Fruit fly (Drosophila melanogaster) whole organism, larva: Measurements from ENCODE around the gene RluA-1.

ENCODE experiments used
- noc ChIP-seq: fragments of 200-800 bp; sonication (Bioruptor generic); optimal IDR thresholded peaks from 3 replicates; lab custom pipeline; 2019; ENCODE audit warnings: missing biosample characterization, mild to moderate bottlenecking, missing genetic modification characterization, moderate library complexity

RluA-1 gene

DNA sequence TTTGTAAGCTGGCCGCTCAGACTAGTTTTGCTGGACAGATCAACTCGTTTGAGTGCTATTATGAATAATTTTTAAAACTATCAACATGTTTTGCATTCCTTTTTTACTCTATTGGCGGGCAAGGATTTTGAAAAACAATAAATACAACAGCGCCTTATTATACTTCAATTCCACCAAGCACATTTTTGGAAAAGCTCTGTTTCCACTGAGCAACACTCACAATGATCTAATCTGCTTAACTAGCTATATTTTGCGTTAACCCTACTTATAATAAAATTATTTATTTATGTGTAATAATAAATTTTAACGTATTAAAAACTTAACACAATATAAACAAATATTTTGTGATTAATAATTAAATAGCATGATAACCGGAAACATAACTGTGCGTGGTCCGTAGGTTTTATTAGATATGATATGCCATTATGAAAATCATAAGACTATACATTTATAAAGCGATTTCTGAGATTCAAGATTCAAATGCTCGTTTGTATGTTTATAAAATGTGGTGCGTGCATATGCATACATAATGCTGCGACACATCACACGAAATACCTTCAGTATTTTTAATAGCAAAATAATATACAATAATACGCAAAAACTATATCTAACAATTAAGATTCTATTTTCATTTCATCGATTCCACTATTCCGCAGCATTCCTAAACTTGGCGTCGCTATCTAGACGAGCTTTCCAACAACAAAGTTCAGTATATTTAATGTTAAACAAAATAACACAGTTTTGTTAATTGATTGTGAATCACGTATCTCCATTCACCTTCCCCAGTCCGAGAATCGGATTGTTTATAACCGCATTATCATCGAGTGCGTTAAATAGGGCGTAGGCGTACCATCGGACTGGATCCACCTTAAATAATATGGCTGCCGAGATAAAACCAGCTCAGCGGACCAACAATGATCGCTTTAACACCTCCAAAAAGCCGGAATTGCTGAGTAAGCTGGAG, 51.2 kb downstream of the RluA-1 start, which contains the start of the genes pie and Wdfy2:
Gene pie (minus strand): TSS at position 138 of the 964 bp plus-strand sequence.
Gene Wdfy2 (plus strand): TSS at position 649 of the 964 bp plus-strand sequence.
- no peak for TF ChIP-seq noc (tag; lab: Kevin White, UChicago)

DNA sequence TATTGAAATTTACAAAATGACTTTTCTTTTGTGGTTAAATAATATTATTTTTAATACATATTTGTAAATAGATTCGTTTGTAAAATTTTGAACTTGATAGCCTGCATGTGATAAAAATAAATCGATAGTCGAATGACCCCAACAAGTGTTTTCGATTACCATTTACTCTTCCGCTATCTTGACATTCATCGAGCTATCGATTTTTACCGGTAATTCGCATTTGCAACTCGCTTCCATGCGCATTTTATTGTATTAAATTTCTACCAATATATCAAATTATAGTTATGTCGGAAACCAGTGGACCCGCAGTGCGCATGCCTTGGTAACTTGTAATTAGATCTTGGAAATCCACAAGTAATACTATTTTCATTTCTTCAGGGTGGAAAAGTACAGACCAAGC, 55.2 kb downstream of the RluA-1 start, which contains the start of gene RfC3:
Gene RfC3 (plus strand): TSS at position 210 of the 400 bp plus-strand sequence.
- TF ChIP-seq noc (tag; lab: Kevin White, UChicago): no peak
